Fruit fly (Drosophila melanogaster) whole organism, prepupa: Measurements from ENCODE around the gene cher.
A peak's percentile ranks its signal among the peaks of the same experiment; 100 is the strongest.

ENCODE experiments used
- Blimp-1 ChIP-seq: fragments of 200-800 bp; sonication (Bioruptor generic); optimal IDR thresholded peaks from 3 replicates; lab custom pipeline; 2017; ENCODE audit warnings: missing biosample characterization, missing genetic modification characterization, mild to moderate bottlenecking, moderate library complexity, missing genetic modification reagents
- CG10669 ChIP-seq: fragments of 200-800 bp; sonication (Bioruptor generic); optimal IDR thresholded peaks from 3 replicates; lab custom pipeline; 2018; ENCODE audit warnings: missing biosample characterization, mild to moderate bottlenecking, missing genetic modification characterization, moderate library complexity
- CG11902 ChIP-seq: fragments of 200-800 bp; sonication (Bioruptor generic); optimal IDR thresholded peaks from 3 replicates; lab custom pipeline; 2016; ENCODE audit warnings: missing biosample characterization, missing genetic modification characterization
- CG15336 ChIP-seq: fragments of 200-800 bp; sonication (Bioruptor generic); IDR thresholded peaks from 2 replicates; pipeline ENCODE4 v1.3.6; 2022; ENCODE audit warnings: missing biosample characterization, missing genetic modification characterization
- CG1621 ChIP-seq: fragments of 200-800 bp; sonication (Bioruptor generic); optimal IDR thresholded peaks from 3 replicates; lab custom pipeline; 2018; ENCODE audit warnings: missing biosample characterization, mild to moderate bottlenecking, missing genetic modification characterization
- CG16779 ChIP-seq: fragments of 200-800 bp; sonication (Bioruptor generic); optimal IDR thresholded peaks from 3 replicates; lab custom pipeline; 2017; ENCODE audit warnings: missing biosample characterization, mild to moderate bottlenecking, missing genetic modification characterization
- CG31627 ChIP-seq: fragments of 200-800 bp; sonication (Bioruptor generic); optimal IDR thresholded peaks from 3 replicates; lab custom pipeline; 2016; ENCODE audit warnings: missing biosample characterization, missing genetic modification characterization
- CG34406 ChIP-seq: fragments of 200-800 bp; sonication (Bioruptor generic); optimal IDR thresholded peaks from 3 replicates; lab custom pipeline; 2016; ENCODE audit warnings: missing biosample characterization, missing genetic modification characterization
- CG4318 ChIP-seq: fragments of 200-800 bp; sonication (Bioruptor generic); optimal IDR thresholded peaks from 3 replicates; lab custom pipeline; 2017; ENCODE audit warnings: missing biosample characterization, mild to moderate bottlenecking, missing genetic modification characterization
- CG6163 ChIP-seq: fragments of 200-800 bp; sonication (Bioruptor generic); IDR thresholded peaks from 3 replicates; pipeline ENCODE4 v1.3.6; 2022; ENCODE audit warnings: missing biosample characterization, missing genetic modification characterization
- CG6792 ChIP-seq: fragments of 200-800 bp; sonication (Bioruptor generic); optimal IDR thresholded peaks from 3 replicates; lab custom pipeline; 2016; ENCODE audit warnings: missing biosample characterization, missing genetic modification characterization
- CG6808 ChIP-seq: fragments of 200-800 bp; sonication (Bioruptor generic); optimal IDR thresholded peaks from 3 replicates; lab custom pipeline; 2017; ENCODE audit warnings: missing biosample characterization, missing genetic modification characterization, mild to moderate bottlenecking, moderate library complexity, missing genetic modification reagents
- CG6854 ChIP-seq: fragments of 200-800 bp; sonication (Bioruptor generic); optimal IDR thresholded peaks from 2 replicates; lab custom pipeline; 2017; ENCODE audit warnings: missing biosample characterization, mild to moderate bottlenecking, missing genetic modification characterization
- CG8119 ChIP-seq: fragments of 200-800 bp; sonication (Bioruptor generic); IDR thresholded peaks from 3 replicates; pipeline ENCODE4 v1.3.6; 2022; ENCODE audit warnings: missing biosample characterization, missing genetic modification characterization
- CG9139 ChIP-seq: fragments of 200-800 bp; sonication (Bioruptor generic); optimal IDR thresholded peaks from 3 replicates; lab custom pipeline; 2017; ENCODE audit warnings: missing biosample characterization, mild to moderate bottlenecking, missing genetic modification characterization
- Eip75B ChIP-seq: fragments of 200-800 bp; sonication (Bioruptor generic); optimal IDR thresholded peaks from 3 replicates; lab custom pipeline; 2016; ENCODE audit warnings: missing biosample characterization, missing genetic modification characterization
- Eip78C ChIP-seq: fragments of 200-800 bp; sonication (Bioruptor generic); peaks from one replicate; lab custom pipeline; 2016; ENCODE audit warnings: missing biosample characterization, missing genetic modification characterization
- Eip93F ChIP-seq: fragments of 200-800 bp; sonication (Bioruptor generic); optimal IDR thresholded peaks from 2 replicates; lab custom pipeline; 2016; ENCODE audit warnings: missing biosample characterization, mild to moderate bottlenecking, missing genetic modification characterization
- Ets21C ChIP-seq: fragments of 200-800 bp; sonication (Bioruptor generic); optimal IDR thresholded peaks from 3 replicates; lab custom pipeline; 2016; ENCODE audit warnings: missing biosample characterization, missing genetic modification characterization
- Hr39 ChIP-seq: fragments of 200-800 bp; sonication (Bioruptor generic); optimal IDR thresholded peaks from 2 replicates; lab custom pipeline; 2016; ENCODE audit warnings: missing biosample characterization, missing genetic modification characterization
- Hr4 ChIP-seq: fragments of 200-800 bp; sonication (Bioruptor generic); optimal IDR thresholded peaks from 3 replicates; lab custom pipeline; 2016; ENCODE audit warnings: missing biosample characterization, missing genetic modification characterization
- Lpt ChIP-seq: fragments of 200-800 bp; sonication (Bioruptor generic); optimal IDR thresholded peaks from 3 replicates; lab custom pipeline; 2016; ENCODE audit warnings: missing biosample characterization, missing genetic modification characterization
- Met ChIP-seq: fragments of 200-800 bp; sonication (Bioruptor generic); optimal IDR thresholded peaks from 3 replicates; lab custom pipeline; 2016; ENCODE audit warnings: missing biosample characterization, missing genetic modification characterization
- OdsH ChIP-seq: fragments of 200-800 bp; sonication (Bioruptor generic); optimal IDR thresholded peaks from 3 replicates; lab custom pipeline; 2016; ENCODE audit warnings: missing biosample characterization, missing genetic modification characterization
- Smox ChIP-seq: fragments of 200-800 bp; sonication (Bioruptor generic); optimal IDR thresholded peaks from 3 replicates; lab custom pipeline; 2016; ENCODE audit warnings: missing biosample characterization, missing genetic modification characterization
- Sox14 ChIP-seq: fragments of 200-800 bp; sonication (Bioruptor generic); optimal IDR thresholded peaks from 3 replicates; lab custom pipeline; 2016; ENCODE audit warnings: missing biosample characterization, missing genetic modification characterization
- Sox15 ChIP-seq: fragments of 200-800 bp; sonication (Bioruptor generic); optimal IDR thresholded peaks from 3 replicates; lab custom pipeline; 2016; ENCODE audit warnings: missing biosample characterization, missing genetic modification characterization
- achi ChIP-seq: fragments of 200-800 bp; sonication (Bioruptor generic); optimal IDR thresholded peaks from 3 replicates; lab custom pipeline; 2016; ENCODE audit warnings: missing biosample characterization, missing genetic modification characterization
- cyc ChIP-seq: fragments of 200-800 bp; sonication (Bioruptor generic); optimal IDR thresholded peaks from 3 replicates; lab custom pipeline; 2016; ENCODE audit warnings: missing biosample characterization, missing genetic modification characterization
- dsx ChIP-seq: fragments of 200-800 bp; optimal IDR thresholded peaks from 3 replicates; lab custom pipeline; 2019; ENCODE audit warnings: missing biosample characterization, mild to moderate bottlenecking, missing genetic modification characterization, moderate library complexity; ENCODE audit not compliant: poor library complexity, severe bottlenecking
- eg ChIP-seq: fragments of 200-800 bp; sonication (Bioruptor generic); IDR thresholded peaks from 3 replicates; pipeline ENCODE4 v1.3.6; 2022; ENCODE audit warnings: missing biosample characterization, missing genetic modification characterization
- esn ChIP-seq: fragments of 200-800 bp; sonication (Bioruptor generic); optimal IDR thresholded peaks from 2 replicates; lab custom pipeline; 2016; ENCODE audit warnings: missing biosample characterization, mild to moderate bottlenecking, missing genetic modification characterization, moderate library complexity
- fkh ChIP-seq: fragments of 200-800 bp; sonication (Bioruptor generic); optimal IDR thresholded peaks from 3 replicates; lab custom pipeline; 2017; ENCODE audit warnings: missing biosample characterization, mild to moderate bottlenecking, missing genetic modification characterization, moderate library complexity
- lz ChIP-seq: fragments of 200-800 bp; sonication (Bioruptor generic); optimal IDR thresholded peaks from 3 replicates; lab custom pipeline; 2016; ENCODE audit warnings: missing biosample characterization, missing genetic modification characterization
- pdm3 ChIP-seq: fragments of 200-800 bp; sonication (Bioruptor generic); optimal IDR thresholded peaks from 3 replicates; lab custom pipeline; 2016; ENCODE audit warnings: missing biosample characterization, missing genetic modification characterization
- salr ChIP-seq, 2 experiments: fragments of 200-800 bp; sonication (Bioruptor generic); optimal IDR thresholded peaks; 3 replicates each; lab custom pipeline; 2016 to 2018; ENCODE audit warnings: missing biosample characterization in 2 of 2, missing genetic modification characterization in 2 of 2, mild to moderate bottlenecking in 1 of 2
- spab ChIP-seq: fragments of 200-800 bp; sonication (Bioruptor generic); optimal IDR thresholded peaks from 2 replicates; lab custom pipeline; 2017; ENCODE audit warnings: missing biosample characterization, mild to moderate bottlenecking, missing genetic modification characterization, missing genetic modification reagents
- svp ChIP-seq: fragments of 200-800 bp; sonication (Bioruptor generic); peaks from one replicate; lab custom pipeline; 2016; ENCODE audit warnings: missing biosample characterization, missing genetic modification characterization
- topi ChIP-seq: fragments of 200-800 bp; sonication (Bioruptor generic); optimal IDR thresholded peaks from 3 replicates; lab custom pipeline; 2016; ENCODE audit warnings: missing biosample characterization, missing genetic modification characterization
- vri ChIP-seq: fragments of 200-800 bp; sonication (Bioruptor generic); optimal IDR thresholded peaks from 3 replicates; lab custom pipeline; 2016; ENCODE audit warnings: missing biosample characterization, mild to moderate bottlenecking, missing genetic modification characterization

Gene cher

dm6 chr3R:17065018-17065784 is 60.0 kb downstream of the cher start (continued):
- TF ChIP-seq CG6163 (GFP tag; lab: Robert Waterston, UW): peak; percentile 91
- peak; percentile 86 for TF ChIP-seq CG6854 (GFP tag; lab: Kevin White, UChicago)
- peak; percentile 94 for TF ChIP-seq Ets21C (GFP tag; lab: Kevin White, UChicago)
- peak; percentile 98 for TF ChIP-seq lz
- TF ChIP-seq CG15336 (GFP tag; lab: Robert Waterston, UW): peak; percentile 94
- TF ChIP-seq Hr39: peak; percentile 96
- TF ChIP-seq CG16779 (tag; lab: Kevin White, UChicago): peak; percentile 73
- peak; percentile 96 for TF ChIP-seq Blimp-1
- peak; percentile 85 for TF ChIP-seq CG6808
- TF ChIP-seq CG4318 (GFP tag; lab: Kevin White, UChicago): peak; percentile 92
- peak; percentile 88 for TF ChIP-seq CG11902
- TF ChIP-seq dsx (GFP tag; lab: Kevin White, UChicago): peak; percentile 86
- peak; percentile 68 for TF ChIP-seq CG9139
- peak; percentile 99 for TF ChIP-seq Eip78C (GFP tag; lab: Kevin White, UChicago)
- TF ChIP-seq pdm3: peak; percentile 97
- TF ChIP-seq spab (GFP tag; lab: Kevin White, UChicago): peak; percentile 84
- peak; percentile 96 for TF ChIP-seq CG34406 (GFP tag; lab: Kevin White, UChicago)
- peak; percentile 90 for TF ChIP-seq CG6792 (GFP tag; lab: Kevin White, UChicago)
- peak; percentile 99 for TF ChIP-seq fkh (GFP tag; lab: Kevin White, UChicago)
- peak; percentile 89 for TF ChIP-seq Lpt (GFP tag; lab: Kevin White, UChicago)
- TF ChIP-seq Smox (GFP tag; lab: Kevin White, UChicago): peak; percentile 97
- peak; percentile 95 for TF ChIP-seq vri (GFP tag; lab: Kevin White, UChicago)
- peak; percentile 93 for TF ChIP-seq CG10669 (GFP tag; lab: Kevin White, UChicago)
- peak; percentile 98 for TF ChIP-seq esn (GFP tag; lab: Kevin White, UChicago)
- TF ChIP-seq Sox15 (GFP tag; lab: Kevin White, UChicago): peak; percentile 90
- peak; percentile 95 for TF ChIP-seq CG8119 (GFP tag; lab: Robert Waterston, UW)
- peak; percentile 94 for TF ChIP-seq achi (GFP tag; lab: Kevin White, UChicago)
- peak; percentile 94 for TF ChIP-seq OdsH (GFP tag; lab: Kevin White, UChicago)
- peak; percentile 97 for TF ChIP-seq CG31627
- TF ChIP-seq Met (GFP tag; lab: Kevin White, UChicago): peak; percentile 98
- TF ChIP-seq eg (GFP tag; lab: Robert Waterston, UW): peak; percentile 91
- TF ChIP-seq CG1621 (tag; lab: Kevin White, UChicago): peak; percentile 79
- peak; percentile 97 for TF ChIP-seq Sox14
- TF ChIP-seq salr (GFP tag; optimal IDR thresholded peaks at IDR 0.05; lab: Kevin White, UChicago): peak; percentile 79 to 90
- TF ChIP-seq topi: peak; percentile 98
- peak; percentile 97 for TF ChIP-seq Eip75B (GFP tag; lab: Kevin White, UChicago)
- peak; percentile 97 for TF ChIP-seq cyc (GFP tag; lab: Kevin White, UChicago)
- TF ChIP-seq Eip93F: peak; percentile 92
- peak; percentile 97 for TF ChIP-seq Hr4 (GFP tag; lab: Kevin White, UChicago)

dm6 chr3R:17063763-17064162 is 61.4 kb downstream of the cher start:
- TF ChIP-seq eg (GFP tag; lab: Robert Waterston, UW) (0 out of 3 replicates have a peak, but pooled peaks have one; percentile 29), svp (GFP tag; lab: Kevin White, UChicago) (no peak), fkh (GFP tag; lab: Kevin White, UChicago) (peak; percentile 35)
- TF ChIP-seq, all 60 proteins: peak for 2
